Worm (Caenorhabditis elegans): Measurements from ENCODE around the gene K02C4.5.

- TF ChIP-seq snpc-4 (tag; optimal IDR thresholded peaks at IDR 0.05) (no peak), ama-1 (optimal IDR thresholded peaks at IDR 0.05) (no peak), nhr-237 (tag; optimal IDR thresholded peaks at IDR 0.05) (no peak), nhr-11 (tag; optimal IDR thresholded peaks at IDR 0.05) (no peak), unc-62 (GFP tag; optimal IDR thresholded peaks at IDR 0.05) (no peak), skn-1 (tag; optimal IDR thresholded peaks at IDR 0.05) (no peak), pqm-1 (tag; optimal IDR thresholded peaks at IDR 0.05) (no peak), aly-2 (tag; optimal IDR thresholded peaks at IDR 0.05) (no peak), fkh-10 (GFP tag; optimal IDR thresholded peaks at IDR 0.05) (no peak), nhr-76 (tag; optimal IDR thresholded peaks at IDR 0.05) (no peak), nhr-85 (tag) (no peak), ceh-90 (tag; optimal IDR thresholded peaks at IDR 0.05) (no peak), lsy-2 (tag; optimal IDR thresholded peaks at IDR 0.05) (no peak), mep-1 (tag; optimal IDR thresholded peaks at IDR 0.05) (no peak)
These were observed 33.8 kb downstream of the K02C4.5 start, which contains the start of gene lron-4 for ce11 chrII:8112063-8112462.
